Fruit fly (Drosophila melanogaster) whole organism, embryonic: ENCODE measurements around the gene Pi4KIIalpha.

Experiments
- B-H1 ChIP-seq: fragments of 200-800 bp; sonication (Bioruptor generic); IDR thresholded peaks from 3 replicates; pipeline ENCODE4 v1.3.6; 2022; ENCODE audit warnings: missing biosample characterization, missing genetic modification characterization
- CG10274 ChIP-seq: fragments of 200-800 bp; sonication (Bioruptor generic); optimal IDR thresholded peaks from 3 replicates; lab custom pipeline; 2017; ENCODE audit warnings: missing biosample characterization, mild to moderate bottlenecking, missing genetic modification characterization
- CG11456 ChIP-seq: fragments of 200-800 bp; sonication (Bioruptor generic); IDR thresholded peaks from 3 replicates; pipeline ENCODE4 v1.3.6; 2022; ENCODE audit warnings: missing biosample characterization, missing genetic modification characterization
- CG11504 ChIP-seq: fragments of 200-800 bp; sonication (Bioruptor generic); optimal IDR thresholded peaks from 3 replicates; lab custom pipeline; 2019; ENCODE audit warnings: missing biosample characterization, mild to moderate bottlenecking, missing genetic modification characterization, moderate library complexity
- CG11560 ChIP-seq: fragments of 200-800 bp; sonication (Bioruptor generic); IDR thresholded peaks from 3 replicates; pipeline ENCODE4 v1.3.6; 2022; ENCODE audit warnings: missing biosample characterization, missing genetic modification characterization
- CG12155 ChIP-seq: fragments of 200-800 bp; sonication (Bioruptor generic); optimal IDR thresholded peaks from 3 replicates; lab custom pipeline; 2016; ENCODE audit warnings: missing biosample characterization, missing genetic modification characterization
- CG1647 ChIP-seq: fragments of 200-800 bp; sonication (Bioruptor generic); optimal IDR thresholded peaks from 3 replicates; lab custom pipeline; 2016; ENCODE audit warnings: missing biosample characterization, missing genetic modification characterization
- CG17186 ChIP-seq: fragments of 200-800 bp; sonication (Bioruptor generic); optimal IDR thresholded peaks from 3 replicates; lab custom pipeline; 2017; ENCODE audit warnings: missing biosample characterization, missing genetic modification reagents, missing genetic modification characterization
- CG18262 ChIP-seq: fragments of 200-800 bp; optimal IDR thresholded peaks from 3 replicates; lab custom pipeline; 2019; ENCODE audit warnings: missing biosample characterization, mild to moderate bottlenecking, missing genetic modification characterization, moderate library complexity
- CG33213 ChIP-seq: fragments of 200-800 bp; sonication (Bioruptor generic); optimal IDR thresholded peaks from 3 replicates; lab custom pipeline; 2016; ENCODE audit warnings: missing biosample characterization, missing genetic modification characterization
- CG4404 ChIP-seq: fragments of 200-800 bp; sonication (Bioruptor generic); IDR thresholded peaks from 2 replicates; pipeline ENCODE4 v1.3.6; 2022; ENCODE audit warnings: missing biosample characterization, missing genetic modification characterization
- CG4617 ChIP-seq: fragments of 200-800 bp; sonication (Bioruptor generic); optimal IDR thresholded peaks from 3 replicates; lab custom pipeline; 2016; ENCODE audit warnings: missing biosample characterization, missing genetic modification characterization, borderline replicate concordance
- CG6689 ChIP-seq: fragments of 200-800 bp; sonication (Bioruptor generic); IDR thresholded peaks from 2 replicates; pipeline ENCODE4 v1.3.6; 2022; ENCODE audit warnings: missing biosample characterization, missing genetic modification characterization
- CG6765 ChIP-seq: fragments of 200-800 bp; sonication (Bioruptor generic); optimal IDR thresholded peaks from 3 replicates; lab custom pipeline; 2017; ENCODE audit warnings: missing biosample characterization, mild to moderate bottlenecking, missing genetic modification characterization
- CG6791 ChIP-seq: fragments of 200-800 bp; sonication (Bioruptor generic); IDR thresholded peaks from 3 replicates; pipeline ENCODE4 v1.3.6; 2022; ENCODE audit warnings: missing biosample characterization, missing genetic modification characterization; ENCODE audit not compliant: partially characterized antibody
- CG6813 ChIP-seq: fragments of 200-800 bp; sonication (Bioruptor generic); optimal IDR thresholded peaks from 2 replicates; lab custom pipeline; 2017; ENCODE audit warnings: missing biosample characterization, missing genetic modification characterization, mild to moderate bottlenecking, moderate library complexity, missing genetic modification reagents
- CG9609 ChIP-seq: fragments of 200-800 bp; sonication (Bioruptor generic); optimal IDR thresholded peaks from 3 replicates; lab custom pipeline; 2016; ENCODE audit warnings: missing biosample characterization, missing genetic modification characterization
- CHES-1-like ChIP-seq: fragments of 200-800 bp; sonication (Bioruptor generic); optimal IDR thresholded peaks from 2 replicates; lab custom pipeline; 2016; ENCODE audit warnings: missing biosample characterization, missing genetic modification characterization
- CTCF ChIP-seq: fragments of 200-800 bp; sonication (Bioruptor generic); optimal IDR thresholded peaks from 2 replicates; lab custom pipeline; 2017; ENCODE audit warnings: missing biosample characterization, mild to moderate bottlenecking, missing genetic modification characterization, moderate library complexity
- Dip3 ChIP-seq: fragments of 200-800 bp; sonication (Bioruptor generic); optimal IDR thresholded peaks from 3 replicates; lab custom pipeline; 2016; ENCODE audit warnings: missing biosample characterization, missing genetic modification characterization
- Elba2 ChIP-seq: fragments of 200-800 bp; sonication (Bioruptor generic); optimal IDR thresholded peaks from 3 replicates; lab custom pipeline; 2016; ENCODE audit warnings: missing biosample characterization, missing genetic modification characterization
- H15 ChIP-seq: fragments of 200-800 bp; sonication (Bioruptor generic); IDR thresholded peaks from 3 replicates; pipeline ENCODE4 v1.3.6; 2022; ENCODE audit warnings: missing biosample characterization, missing genetic modification characterization
- H2.0 ChIP-seq: fragments of 200-800 bp; sonication (Bioruptor generic); IDR thresholded peaks from 2 replicates; pipeline ENCODE4 v1.3.6; 2022; ENCODE audit warnings: missing biosample characterization, missing genetic modification characterization
- HLH54F ChIP-seq: fragments of 200-800 bp; sonication (Bioruptor generic); optimal IDR thresholded peaks from 3 replicates; lab custom pipeline; 2016; ENCODE audit warnings: missing biosample characterization, missing genetic modification characterization
- Mad ChIP-seq: fragments of 200-800 bp; sonication (Bioruptor generic); optimal IDR thresholded peaks from 2 replicates; lab custom pipeline; 2016; ENCODE audit warnings: missing biosample characterization, missing genetic modification characterization
- Pdp1 ChIP-seq, 2 experiments: fragments of 200-800 bp; sonication (Bioruptor generic); optimal IDR thresholded peaks; 3 replicates each; lab custom pipeline; 2016; ENCODE audit warnings: missing biosample characterization in 2 of 2, missing genetic modification characterization in 2 of 2, mild to moderate bottlenecking in 1 of 2, moderate library complexity in 1 of 2
- Stat92E ChIP-seq, 3 experiments: fragments of >200 bp in 2 of 3; fragments of 200-800 bp in 1 of 3; sonication (Bioruptor generic) in 1 of 3; optimal IDR thresholded peaks; 2 replicates each; lab custom pipeline; 2017 to 2019; ENCODE audit warnings: missing biosample characterization in 3 of 3, missing genetic modification characterization in 3 of 3, mild to moderate bottlenecking in 1 of 3, moderate library complexity in 1 of 3
- Usf ChIP-seq: fragments of 200-800 bp; sonication (Bioruptor generic); optimal IDR thresholded peaks from 2 replicates; lab custom pipeline; 2017; ENCODE audit warnings: missing genotype, missing biosample characterization, missing genetic modification characterization
- Xrp1 ChIP-seq: fragments of 200-800 bp; sonication (Bioruptor generic); IDR thresholded peaks from 2 replicates; pipeline ENCODE4 v1.3.6; 2022; ENCODE audit warnings: missing biosample characterization, missing genetic modification characterization
- btn ChIP-seq: fragments of 200-800 bp; sonication (Bioruptor generic); optimal IDR thresholded peaks from 2 replicates; lab custom pipeline; 2016; ENCODE audit warnings: missing biosample characterization, missing genetic modification characterization
- crol ChIP-seq: fragments of 200-800 bp; sonication (Bioruptor generic); IDR thresholded peaks from 2 replicates; pipeline ENCODE4 v1.3.6; 2022; ENCODE audit warnings: missing biosample characterization, missing genetic modification characterization
- danr ChIP-seq: fragments of 200-800 bp; sonication (Bioruptor generic); IDR thresholded peaks from 2 replicates; pipeline ENCODE4 v1.3.6; 2022; ENCODE audit warnings: missing biosample characterization, missing genetic modification characterization
- dmrt11E ChIP-seq: fragments of 200-800 bp; sonication (Bioruptor generic); optimal IDR thresholded peaks from 3 replicates; lab custom pipeline; 2018; ENCODE audit warnings: missing biosample characterization, mild to moderate bottlenecking, missing genetic modification characterization, moderate library complexity
- emc ChIP-seq: fragments of 200-800 bp; sonication (Bioruptor generic); optimal IDR thresholded peaks from 2 replicates; lab custom pipeline; 2016; ENCODE audit warnings: missing biosample characterization, missing genetic modification characterization
- en ChIP-seq: fragments of 200-800 bp; sonication (Bioruptor generic); optimal IDR thresholded peaks from 2 replicates; lab custom pipeline; 2016; ENCODE audit warnings: missing biosample characterization, missing genetic modification characterization
- gce ChIP-seq: fragments of 200-800 bp; sonication (Bioruptor generic); IDR thresholded peaks from 3 replicates; pipeline ENCODE4 v1.3.6; 2022; ENCODE audit warnings: missing biosample characterization, missing genetic modification characterization
- gcm2 ChIP-seq: fragments of 200-800 bp; sonication (Bioruptor generic); optimal IDR thresholded peaks from 2 replicates; lab custom pipeline; 2016; ENCODE audit warnings: missing biosample characterization, missing genetic modification characterization
- insv ChIP-seq, 2 experiments: fragments of 200-800 bp; sonication (Bioruptor generic); optimal IDR thresholded peaks; 3 replicates each; lab custom pipeline; 2016 to 2018; ENCODE audit warnings: missing biosample characterization in 2 of 2, missing genetic modification characterization in 2 of 2
- kah ChIP-seq: fragments of 200-800 bp; sonication (Bioruptor generic); optimal IDR thresholded peaks from 2 replicates; lab custom pipeline; 2018; ENCODE audit warnings: missing biosample characterization, mild to moderate bottlenecking, missing genetic modification characterization
- lab ChIP-seq: fragments of 200-800 bp; sonication (Bioruptor generic); optimal IDR thresholded peaks from 3 replicates; lab custom pipeline; 2017; ENCODE audit warnings: missing biosample characterization, missing genetic modification characterization, mild to moderate bottlenecking, moderate library complexity, missing genetic modification reagents
- mld ChIP-seq: fragments of 200-800 bp; sonication (Bioruptor generic); IDR thresholded peaks from 3 replicates; pipeline ENCODE4 v1.3.6; 2022; ENCODE audit warnings: missing biosample characterization, missing genetic modification characterization; ENCODE audit not compliant: partially characterized antibody
- pho ChIP-seq: fragments of 200-800 bp; sonication (Bioruptor generic); optimal IDR thresholded peaks from 2 replicates; lab custom pipeline; 2016; ENCODE audit warnings: missing biosample characterization, missing genetic modification characterization
- pum ChIP-seq: fragments of 200-800 bp; sonication (Bioruptor generic); optimal IDR thresholded peaks from 2 replicates; lab custom pipeline; 2016; ENCODE audit warnings: missing biosample characterization, missing genetic modification characterization
- ranshi ChIP-seq: fragments of 200-800 bp; sonication (Bioruptor generic); IDR thresholded peaks from 2 replicates; pipeline ENCODE4 v1.3.6; 2022; ENCODE audit warnings: missing biosample characterization, missing genetic modification characterization
- schlank ChIP-seq: fragments of 200-800 bp; sonication (Bioruptor generic); optimal IDR thresholded peaks from 2 replicates; lab custom pipeline; 2018; ENCODE audit warnings: missing biosample characterization, mild to moderate bottlenecking, missing genetic modification characterization
- sens ChIP-seq: fragments of 200-800 bp; sonication (Bioruptor generic); peaks from one replicate; lab custom pipeline; 2016; ENCODE audit warnings: missing biosample characterization, missing genetic modification characterization
- seq ChIP-seq: fragments of 200-800 bp; sonication (Bioruptor generic); IDR thresholded peaks from 2 replicates; pipeline ENCODE4 v1.3.6; 2022; ENCODE audit warnings: missing biosample characterization, missing genetic modification characterization
- ssp ChIP-seq: fragments of 200-800 bp; sonication (Bioruptor generic); IDR thresholded peaks from 2 replicates; pipeline ENCODE4 v1.3.6; 2022; ENCODE audit warnings: missing biosample characterization, missing genetic modification characterization
- unc-4 ChIP-seq: fragments of 200-800 bp; sonication (Bioruptor generic); IDR thresholded peaks from 2 replicates; pipeline ENCODE4 v1.3.6; 2022; ENCODE audit warnings: missing biosample characterization, missing genetic modification characterization; ENCODE audit not compliant: partially characterized antibody
- z ChIP-seq: fragments of 200-800 bp; sonication (Bioruptor generic); IDR thresholded peaks from 3 replicates; pipeline ENCODE4 v1.3.6; 2022; ENCODE audit warnings: missing biosample characterization, missing genetic modification characterization
- zen ChIP-seq: fragments of 200-800 bp; sonication (Bioruptor generic); optimal IDR thresholded peaks from 3 replicates; lab custom pipeline; 2018; ENCODE audit warnings: missing biosample characterization, mild to moderate bottlenecking, missing genetic modification characterization, moderate library complexity
- zfh1 ChIP-seq: fragments of 200-800 bp; sonication (Bioruptor generic); IDR thresholded peaks from 3 replicates; pipeline ENCODE4 v1.3.6; 2022; ENCODE audit warnings: missing biosample characterization, missing genetic modification characterization

Pi4KIIalpha gene

DNA sequence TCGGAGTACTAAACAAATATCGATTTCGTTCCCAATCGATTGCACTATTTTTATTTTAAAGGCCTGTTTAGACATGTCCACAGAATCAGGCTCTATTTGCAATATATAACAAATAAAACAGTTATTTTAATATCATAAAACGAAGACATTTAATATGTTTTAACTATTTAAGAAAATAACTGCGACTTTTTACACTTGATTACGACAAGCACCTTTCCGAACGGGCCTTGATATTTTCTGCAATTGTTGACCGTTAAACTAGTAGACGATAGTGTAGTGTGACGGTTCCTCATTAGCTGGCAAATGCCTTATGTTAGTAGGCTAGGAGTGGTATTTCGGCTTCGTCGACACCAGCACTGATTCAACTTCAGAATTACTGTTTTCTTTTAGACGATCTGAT, 5.1 kb upstream of the Pi4KIIalpha start, which contains the start of the genes CG2931 and Rheb (continued):
- TF ChIP-seq kah (GFP tag; lab: Kevin White, UChicago) = no peak
- TF ChIP-seq insv (GFP tag; optimal IDR thresholded peaks at IDR 0.05; lab: Kevin White, UChicago) = peak in 1 of 2 experiments; percentile 59
- no peak for TF ChIP-seq CG11560 (tag; lab: Robert Waterston, UW)
- TF ChIP-seq crol (GFP tag; lab: Robert Waterston, UW) = no peak
- no peak for TF ChIP-seq Usf (GFP tag; lab: Kevin White, UChicago)
- peak; percentile 44 for TF ChIP-seq Mad (GFP tag; lab: Kevin White, UChicago)
- no peak for TF ChIP-seq emc
- no peak for TF ChIP-seq CG10274 (GFP tag; lab: Kevin White, UChicago)
- peak; percentile 49; the same call in 1 of the 2 replicates for TF ChIP-seq H2.0 (GFP tag; lab: Robert Waterston, UW)
- TF ChIP-seq ssp (GFP tag; lab: Robert Waterston, UW) = peak; percentile 93
- no peak for TF ChIP-seq CG9609 (GFP tag; lab: Kevin White, UChicago)
- TF ChIP-seq Stat92E (GFP tag; optimal IDR thresholded peaks at IDR 0.05; lab: Kevin White, UChicago) = no peak
- TF ChIP-seq schlank (tag; lab: Kevin White, UChicago) = no peak
- TF ChIP-seq mld = no peak
- TF ChIP-seq gce (GFP tag; lab: Robert Waterston, UW) = no peak
- peak; percentile 9 for TF ChIP-seq gcm2 (GFP tag; lab: Kevin White, UChicago)
- peak; percentile 66; the same call in 2 of the 3 replicates for TF ChIP-seq zfh1 (GFP tag; lab: Robert Waterston, UW)
- TF ChIP-seq zen (tag; lab: Kevin White, UChicago) = peak; percentile 62
- peak; percentile 44 to 67 for TF ChIP-seq Pdp1 (GFP tag; optimal IDR thresholded peaks at IDR 0.05; lab: Kevin White, UChicago)
- TF ChIP-seq seq = 0 out of 2 replicates have a peak, but pooled peaks have one; percentile 47
- TF ChIP-seq Elba2 (GFP tag; lab: Kevin White, UChicago) = peak; percentile 38
- no peak for TF ChIP-seq CG6813 (GFP tag; lab: Kevin White, UChicago)
- peak; percentile 43 for TF ChIP-seq pho (GFP tag; lab: Kevin White, UChicago)
- TF ChIP-seq HLH54F (GFP tag; lab: Kevin White, UChicago) = peak; percentile 46
- peak; percentile 51 for TF ChIP-seq lab
- TF ChIP-seq CTCF (GFP tag; lab: Kevin White, UChicago) = peak; percentile 27
- peak; percentile 63 for TF ChIP-seq CG1647 (GFP tag; lab: Kevin White, UChicago)
- TF ChIP-seq CG6765 (GFP tag; lab: Kevin White, UChicago) = peak; percentile 33
- peak; percentile 2 for TF ChIP-seq en (GFP tag; lab: Kevin White, UChicago)
- peak; percentile 60 for TF ChIP-seq CG33213 (GFP tag; lab: Kevin White, UChicago)
- TF ChIP-seq CG11456 (GFP tag; lab: Robert Waterston, UW) = 0 out of 3 replicates have a peak, but pooled peaks have one; percentile 28
- TF ChIP-seq pum (GFP tag; lab: Kevin White, UChicago) = peak; percentile 53
- no peak for TF ChIP-seq CG11504 (tag; lab: Kevin White, UChicago)
- peak; percentile 87 for TF ChIP-seq CG4617 (GFP tag; lab: Kevin White, UChicago)
- TF ChIP-seq unc-4 (GFP tag; lab: Robert Waterston, UW) = peak; percentile 78
- TF ChIP-seq danr (GFP tag; lab: Robert Waterston, UW) = peak; percentile 36; the same call in 1 of the 2 replicates
- peak; percentile 93 for TF ChIP-seq sens (GFP tag; lab: Kevin White, UChicago)
- 0 out of 3 replicates have a peak, but pooled peaks have one; percentile 40 for TF ChIP-seq H15 (GFP tag; lab: Robert Waterston, UW)
- TF ChIP-seq CG17186 (GFP tag; lab: Kevin White, UChicago) = peak; percentile 69
- TF ChIP-seq CG12155 = peak; percentile 71
- peak; percentile 64 for TF ChIP-seq dmrt11E (tag; lab: Kevin White, UChicago)
- no peak for TF ChIP-seq CHES-1-like
- 0 out of 2 replicates have a peak, but pooled peaks have one; percentile 51 for TF ChIP-seq ranshi (GFP tag; lab: Robert Waterston, UW)
- peak; percentile 69 for TF ChIP-seq CG6689 (GFP tag; lab: Robert Waterston, UW)
- TF ChIP-seq CG18262 (tag; lab: Kevin White, UChicago) = peak; percentile 57
- TF ChIP-seq B-H1 (GFP tag; lab: Robert Waterston, UW) = no peak; the same call in 2 of the 3 replicates
- TF ChIP-seq btn (GFP tag; lab: Kevin White, UChicago) = no peak
- TF ChIP-seq Xrp1 (GFP tag; lab: Robert Waterston, UW) = peak; percentile 81
- no peak for TF ChIP-seq z
- no peak for TF ChIP-seq CG4404 (GFP tag; lab: Robert Waterston, UW)
- TF ChIP-seq Dip3 (GFP tag; lab: Kevin White, UChicago) = peak; percentile 53
- TF ChIP-seq CG6791 = peak; percentile 60
